Worm (Caenorhabditis elegans) whole organism, dauer: ENCODE results near the gene htp-2.

ENCODE experiments used
- unc-62 ChIP-seq: sonication (generic microtip); optimal IDR thresholded peaks from 2 replicates; lab custom pipeline; 2017; ENCODE audit warnings: missing biosample characterization, missing genetic modification reagents, missing genetic modification characterization

htp-2 gene

ce11 chrIV:6413482-6413881 lies 5.8 kb upstream of the htp-2 start, which contains the start of gene nlp-71:
Gene nlp-71 (minus strand): TSS chrIV:6413582.
- TF ChIP-seq unc-62 (GFP tag; lab: Kevin White, UChicago), result no peak

- TF ChIP-seq unc-62 (GFP tag; lab: Kevin White, UChicago), result no peak
Observed at ce11 chrIV:6415149-6415548, 4.2 kb upstream of the htp-2 start, which contains the start of gene exos-2. Gene exos-2 (plus strand): TSS chrIV:6415478.

- TF ChIP-seq unc-62 (GFP tag; lab: Kevin White, UChicago), result no peak
Observed at ce11 chrIV:6416553-6416952, 2.8 kb upstream of the htp-2 start, which contains the start of gene Y73B6BL.22. Gene Y73B6BL.22 (minus strand): TSS chrIV:6416653.

ce11 chrIV:6417612-6418011 lies 1.7 kb upstream of the htp-2 start:
- TF ChIP-seq unc-62 (GFP tag; lab: Kevin White, UChicago), result no peak

ce11 chrIV:6421183-6421635 lies 1.9 kb downstream of the htp-2 start, which contains the start of gene puf-11:
Gene puf-11 (plus strand): TSS chrIV:6421585.
- TF ChIP-seq unc-62 (GFP tag; lab: Kevin White, UChicago), result no peak

- TF ChIP-seq unc-62 (GFP tag; lab: Kevin White, UChicago), result no peak
Observed at ce11 chrIV:6426089-6426715, 6.9 kb downstream of the htp-2 start, which contains the start of gene acp-6. Gene acp-6 (minus strand): TSS chrIV:6426139.

ce11 chrIV:6427223-6427622 lies 7.9 kb downstream of the htp-2 start:
- no peak for TF ChIP-seq unc-62 (GFP tag; lab: Kevin White, UChicago)

ce11 chrIV:6431582-6431981 lies 12.3 kb downstream of the htp-2 start, which contains the start of gene acp-7:
Gene acp-7 (minus strand): TSS chrIV:6431682.
- no peak for TF ChIP-seq unc-62 (GFP tag; lab: Kevin White, UChicago)

ce11 chrIV:6432375-6432774 lies 13.1 kb downstream of the htp-2 start:
- no peak for TF ChIP-seq unc-62 (GFP tag; lab: Kevin White, UChicago)

ce11 chrIV:6433424-6433823 lies 14.1 kb downstream of the htp-2 start:
- no peak for TF ChIP-seq unc-62 (GFP tag; lab: Kevin White, UChicago)

ce11 chrIV:6438051-6438450 lies 18.7 kb downstream of the htp-2 start, which contains the start of gene dlc-5:
Gene dlc-5 (plus strand): TSS chrIV:6438204.
- TF ChIP-seq unc-62 (GFP tag; lab: Kevin White, UChicago), result no peak

ce11 chrIV:6441601-6442000 lies 22.3 kb downstream of the htp-2 start, which contains the start of gene Y73B6BL.31:
Gene Y73B6BL.31 (plus strand): TSS chrIV:6441901.
- no peak for TF ChIP-seq unc-62 (GFP tag; lab: Kevin White, UChicago)

ce11 chrIV:6442016-6442618 lies 22.8 kb downstream of the htp-2 start:
- TF ChIP-seq unc-62 (GFP tag; lab: Kevin White, UChicago), result no peak

ce11 chrIV:6443018-6443417 lies 23.7 kb downstream of the htp-2 start:
- no peak for TF ChIP-seq unc-62 (GFP tag; lab: Kevin White, UChicago)

ce11 chrIV:6457472-6457871 lies 38.1 kb downstream of the htp-2 start, which contains the start of gene lgc-10:
Gene lgc-10 (minus strand): TSS chrIV:6457572.
- no peak for TF ChIP-seq unc-62 (GFP tag; lab: Kevin White, UChicago)

ce11 chrIV:6460596-6460995 lies 41.3 kb downstream of the htp-2 start:
- no peak for TF ChIP-seq unc-62 (GFP tag; lab: Kevin White, UChicago)
